Worm (Caenorhabditis elegans) whole organism, L1 larva: ENCODE results near the gene rtfo-1.

Source experiments
- ceh-8 ChIP-seq: fragments of 200-800 bp; sonication (Bioruptor generic); optimal IDR thresholded peaks from 2 replicates; lab custom pipeline; 2018; ENCODE audit warnings: mild to moderate bottlenecking, missing genetic modification characterization, moderate library complexity, missing compliant biosample characterization
- ces-1 ChIP-seq: fragments of 150-350 bp; optimal IDR thresholded peaks from 2 replicates; lab custom pipeline; 2014; ENCODE audit warnings: missing biosample characterization, missing genetic modification reagents, missing genetic modification characterization
- hpl-2 ChIP-seq: fragments of 150-350 bp; optimal IDR thresholded peaks from 2 replicates; lab custom pipeline; 2014; ENCODE audit warnings: missing biosample characterization, missing genetic modification reagents, missing genetic modification characterization
- lin-13 ChIP-seq: fragments of 150-350 bp; optimal IDR thresholded peaks from 2 replicates; lab custom pipeline; 2014; ENCODE audit warnings: missing biosample characterization, missing genetic modification reagents, missing genetic modification characterization
- lin-39 ChIP-seq: fragments of 150-350 bp; optimal IDR thresholded peaks from 2 replicates; lab custom pipeline; 2014; ENCODE audit warnings: missing biosample characterization, missing genetic modification reagents, missing genetic modification characterization
- nhr-237 ChIP-seq: fragments of 150-350 bp; optimal IDR thresholded peaks from 2 replicates; lab custom pipeline; 2014; ENCODE audit warnings: missing biosample characterization, missing genetic modification characterization
- nhr-47 ChIP-seq: sonication (generic microtip); optimal IDR thresholded peaks from 2 replicates; lab custom pipeline; 2016; ENCODE audit warnings: mild to moderate bottlenecking, missing genetic modification characterization, moderate library complexity, missing compliant biosample characterization
- nhr-76 ChIP-seq: sonication (generic microtip); optimal IDR thresholded peaks from 2 replicates; lab custom pipeline; 2017; ENCODE audit warnings: missing biosample characterization, missing genetic modification characterization

ce11 chrV:9570197-9570596 lies 12.2 kb downstream of the rtfo-1 start, which contains the start of gene F25B3.5:
- no peak for TF ChIP-seq hpl-2
- no peak for TF ChIP-seq nhr-76
- TF ChIP-seq ceh-8 (GFP tag; lab: Kevin White, UChicago) = no peak
- TF ChIP-seq lin-13 (GFP tag; lab: Kevin White, UChicago) = no peak
- TF ChIP-seq nhr-237 (tag; lab: Kevin White, UChicago) = no peak
- TF ChIP-seq ces-1 (GFP tag; lab: Kevin White, UChicago) = no peak
- no peak for TF ChIP-seq lin-39 (tag; lab: Kevin White, UChicago)
- TF ChIP-seq nhr-47 (tag; lab: Kevin White, UChicago) = no peak
